Worm (Caenorhabditis elegans) whole organism, midembryonic: ENCODE measurements around the gene ace-1.

Source experiments
- T22C8.4 ChIP-seq: fragments of 200-800 bp; sonication (Bioruptor generic); IDR thresholded peaks from 2 replicates; pipeline ENCODE4 v1.3.6; 2022; ENCODE audit warnings: missing genetic modification characterization, missing compliant biosample characterization
- cog-1 ChIP-seq: sonication (generic microtip); optimal IDR thresholded peaks from 2 replicates; lab custom pipeline; 2016; ENCODE audit warnings: missing genetic modification characterization, missing compliant biosample characterization
- flt-1 ChIP-seq: fragments of 200-800 bp; sonication (Bioruptor generic); IDR thresholded peaks from 2 replicates; pipeline ENCODE4 v1.3.6; 2022; ENCODE audit warnings: missing genetic modification characterization, missing compliant biosample characterization
- klf-2 ChIP-seq: fragments of 200-800 bp; sonication (Bioruptor generic); conservative IDR thresholded peaks from 2 replicates; pipeline ENCODE4 v1.3.6; 2022; ENCODE audit warnings: missing genetic modification reagents, missing genetic modification characterization, missing compliant biosample characterization
- med-1 ChIP-seq: sonication (generic microtip); optimal IDR thresholded peaks from 2 replicates; lab custom pipeline; 2017; ENCODE audit warnings: missing genetic modification characterization, mild to moderate bottlenecking, missing compliant biosample characterization, antibody characterized with exemption, missing genetic modification reagents; ENCODE audit not compliant: insufficient read depth
- ref-1 ChIP-seq: fragments of 200-800 bp; sonication (Bioruptor generic); conservative IDR thresholded peaks from 2 replicates; pipeline ENCODE4 v1.3.6; 2022; ENCODE audit warnings: missing genetic modification reagents, missing genetic modification characterization, missing compliant biosample characterization
- tab-1 ChIP-seq: fragments of 200-800 bp; sonication (Bioruptor generic); IDR thresholded peaks from 2 replicates; pipeline ENCODE4 v1.3.6; 2022; ENCODE audit warnings: missing genetic modification characterization, missing compliant biosample characterization
- ztf-23 ChIP-seq: fragments of 200-800 bp; sonication (Bioruptor generic); IDR thresholded peaks from 2 replicates; pipeline ENCODE4 v1.3.6; 2022; ENCODE audit warnings: missing genetic modification reagents, missing genetic modification characterization, missing compliant biosample characterization
- ztf-29 ChIP-seq: fragments of 200-800 bp; sonication (Bioruptor generic); IDR thresholded peaks from 2 replicates; pipeline ENCODE4 v1.3.6; 2022; ENCODE audit warnings: missing genetic modification reagents, missing genetic modification characterization, missing compliant biosample characterization

Gene ace-1

ce11 chrX:16391110-16391509, 24.0 kb downstream of the ace-1 start:
- TF ChIP-seq cog-1 (tag; lab: Kevin White, UChicago) (no peak), med-1 (no peak), tab-1 (GFP tag; lab: Robert Waterston, UW) (no peak), ztf-29 (GFP tag; lab: Robert Waterston, UW) (no peak), flt-1 (GFP tag; lab: Robert Waterston, UW) (no peak), T22C8.4 (GFP tag; lab: Robert Waterston, UW) (no peak)

ce11 chrX:16392107-16392506, 25.0 kb downstream of the ace-1 start:
- TF ChIP-seq ref-1 (GFP tag; lab: Robert Waterston, UW) (0 out of 2 replicates have a peak, but pooled peaks have one; percentile 6), cog-1 (tag; lab: Kevin White, UChicago) (peak; percentile 1), flt-1 (GFP tag; lab: Robert Waterston, UW) (no peak), tab-1 (GFP tag; lab: Robert Waterston, UW) (0 out of 2 replicates have a peak, but pooled peaks have one; percentile 15)

ce11 chrX:16398420-16398925, 31.4 kb downstream of the ace-1 start, which contains the start of gene F01G12.18:
Gene F01G12.18 (minus strand): TSS chrX:16398470.
- TF ChIP-seq ref-1 (GFP tag; lab: Robert Waterston, UW) (no peak), klf-2 (no peak), tab-1 (GFP tag; lab: Robert Waterston, UW) (no peak), ztf-23 (GFP tag; lab: Robert Waterston, UW) (no peak), T22C8.4 (GFP tag; lab: Robert Waterston, UW) (no peak), cog-1 (tag; lab: Kevin White, UChicago) (no peak), med-1 (no peak), ztf-29 (GFP tag; lab: Robert Waterston, UW) (no peak), flt-1 (GFP tag; lab: Robert Waterston, UW) (no peak)

- TF ChIP-seq ztf-29 (GFP tag; lab: Robert Waterston, UW) (no peak), tab-1 (GFP tag; lab: Robert Waterston, UW) (no peak), klf-2 (no peak), ztf-23 (GFP tag; lab: Robert Waterston, UW) (no peak), cog-1 (tag; lab: Kevin White, UChicago) (no peak), ref-1 (GFP tag; lab: Robert Waterston, UW) (no peak), flt-1 (GFP tag; lab: Robert Waterston, UW) (no peak), med-1 (no peak), T22C8.4 (GFP tag; lab: Robert Waterston, UW) (no peak)
Measured at ce11 chrX:16400897-16401296, 33.8 kb downstream of the ace-1 start.

- TF ChIP-seq ztf-23 (GFP tag; lab: Robert Waterston, UW): no peak
Measured at ce11 chrX:16402303-16402702, 35.2 kb downstream of the ace-1 start.

- TF ChIP-seq cog-1 (tag; lab: Kevin White, UChicago): no peak
- TF ChIP-seq ztf-29 (GFP tag; lab: Robert Waterston, UW): no peak
- TF ChIP-seq flt-1 (GFP tag; lab: Robert Waterston, UW): no peak
Measured at ce11 chrX:16402787-16403186, 35.7 kb downstream of the ace-1 start.

- TF ChIP-seq cog-1 (tag; lab: Kevin White, UChicago) (no peak), flt-1 (GFP tag; lab: Robert Waterston, UW) (0 out of 2 replicates have a peak, but pooled peaks have one; percentile 28)
Measured at ce11 chrX:16403424-16403823, 36.3 kb downstream of the ace-1 start.

- TF ChIP-seq tab-1 (GFP tag; lab: Robert Waterston, UW): no peak
- no peak for TF ChIP-seq ztf-29 (GFP tag; lab: Robert Waterston, UW)
- TF ChIP-seq T22C8.4 (GFP tag; lab: Robert Waterston, UW): no peak
- TF ChIP-seq flt-1 (GFP tag; lab: Robert Waterston, UW): no peak
- TF ChIP-seq ztf-23 (GFP tag; lab: Robert Waterston, UW): no peak
- TF ChIP-seq cog-1 (tag; lab: Kevin White, UChicago): no peak
- no peak for TF ChIP-seq klf-2
- no peak for TF ChIP-seq ref-1 (GFP tag; lab: Robert Waterston, UW)
- TF ChIP-seq med-1: no peak
Measured at ce11 chrX:16404815-16405214, 37.7 kb downstream of the ace-1 start.

ce11 chrX:16406632-16407031, 39.5 kb downstream of the ace-1 start:
- TF ChIP-seq T22C8.4 (GFP tag; lab: Robert Waterston, UW) (no peak), flt-1 (GFP tag; lab: Robert Waterston, UW) (no peak), klf-2 (no peak), cog-1 (tag; lab: Kevin White, UChicago) (no peak), tab-1 (GFP tag; lab: Robert Waterston, UW) (no peak), ztf-29 (GFP tag; lab: Robert Waterston, UW) (no peak), ref-1 (GFP tag; lab: Robert Waterston, UW) (no peak), med-1 (no peak), ztf-23 (GFP tag; lab: Robert Waterston, UW) (no peak)

- TF ChIP-seq flt-1 (GFP tag; lab: Robert Waterston, UW) (no peak), tab-1 (GFP tag; lab: Robert Waterston, UW) (no peak)
Measured at ce11 chrX:16409220-16409619, 42.1 kb downstream of the ace-1 start.

- TF ChIP-seq klf-2 (no peak), T22C8.4 (GFP tag; lab: Robert Waterston, UW) (no peak)
Measured at ce11 chrX:16411985-16412384, 44.9 kb downstream of the ace-1 start.
